Worm (Caenorhabditis elegans) whole organism, L1 larva: ENCODE data around the gene Y53F4B.51.

Experiments used
- C04F5.9 ChIP-seq: sonication (generic microtip); optimal IDR thresholded peaks from 2 replicates; lab custom pipeline; 2016; ENCODE audit warnings: missing genetic modification characterization, missing compliant biosample characterization
- C16A3.4 ChIP-seq: fragments of 150-350 bp; optimal IDR thresholded peaks from 2 replicates; lab custom pipeline; 2014; ENCODE audit warnings: missing biosample characterization, missing genetic modification characterization
- C34B4.2 ChIP-seq: sonication (generic microtip); optimal IDR thresholded peaks from 2 replicates; lab custom pipeline; 2017; ENCODE audit warnings: mild to moderate bottlenecking, missing genetic modification characterization, missing compliant biosample characterization
- F16B12.6 ChIP-seq: fragments of 150-350 bp; optimal IDR thresholded peaks from 2 replicates; lab custom pipeline; 2014; ENCODE audit warnings: missing biosample characterization, missing genetic modification characterization
- Y116A8C.19 ChIP-seq: sonication (generic microtip); optimal IDR thresholded peaks from 2 replicates; lab custom pipeline; 2016; ENCODE audit warnings: missing compliant biosample characterization, missing genetic modification characterization, borderline replicate concordance
- aha-1 ChIP-seq: fragments of 150-350 bp; optimal IDR thresholded peaks from 2 replicates; lab custom pipeline; 2014; ENCODE audit warnings: missing biosample characterization, missing genetic modification characterization
- alr-1 ChIP-seq: fragments of 200-800 bp; sonication (Bioruptor generic); optimal IDR thresholded peaks from 2 replicates; lab custom pipeline; 2018; ENCODE audit warnings: borderline replicate concordance, mild to moderate bottlenecking, missing genetic modification characterization, missing compliant biosample characterization
- aly-2 ChIP-seq: fragments of 150-350 bp; optimal IDR thresholded peaks from 2 replicates; lab custom pipeline; 2014; ENCODE audit warnings: missing biosample characterization, missing genetic modification characterization
- ama-1 ChIP-seq: fragments of 150-350 bp; optimal IDR thresholded peaks from 2 replicates; lab custom pipeline; 2014
- blmp-1 ChIP-seq: fragments of 150-350 bp; optimal IDR thresholded peaks from 2 replicates; lab custom pipeline; 2014; ENCODE audit warnings: missing biosample characterization, missing genetic modification characterization
- ceh-63 ChIP-seq: fragments of 200-800 bp; sonication (Bioruptor generic); optimal IDR thresholded peaks from 2 replicates; lab custom pipeline; 2018; ENCODE audit warnings: mild to moderate bottlenecking, missing genetic modification characterization, missing compliant biosample characterization
- ceh-82 ChIP-seq, 3 experiments: fragments of 150-350 bp in 1 of 3; sonication (generic microtip) in 2 of 3; optimal IDR thresholded peaks; 2 replicates each; lab custom pipeline; 2014 to 2017; ENCODE audit warnings: missing biosample characterization in 3 of 3, missing genetic modification characterization in 3 of 3
- ceh-88 ChIP-seq: fragments of 200-800 bp; sonication (Bioruptor generic); IDR thresholded peaks from 2 replicates; pipeline ENCODE4 v1.3.6; 2022; ENCODE audit warnings: missing genetic modification characterization, missing compliant biosample characterization
- ceh-90 ChIP-seq: sonication (generic microtip); optimal IDR thresholded peaks from 2 replicates; lab custom pipeline; 2016; ENCODE audit warnings: missing genetic modification characterization, missing compliant biosample characterization
- ces-1 ChIP-seq: fragments of 150-350 bp; optimal IDR thresholded peaks from 2 replicates; lab custom pipeline; 2014; ENCODE audit warnings: missing biosample characterization, missing genetic modification reagents, missing genetic modification characterization
- dpl-1 ChIP-seq, 3 experiments: fragments of 150-350 bp in 2 of 3; sonication (generic microtip) in 1 of 3; optimal IDR thresholded peaks; 2 replicates each; lab custom pipeline; 2014 to 2017; ENCODE audit warnings: missing biosample characterization in 3 of 3, missing genetic modification characterization in 3 of 3, missing genetic modification reagents in 3 of 3
- dsc-1 ChIP-seq: sonication (generic microtip); optimal IDR thresholded peaks from 2 replicates; lab custom pipeline; 2016; ENCODE audit warnings: mild to moderate bottlenecking, missing genetic modification characterization, missing compliant biosample characterization
- efl-3 ChIP-seq: fragments of 200-800 bp; sonication (Bioruptor generic); optimal IDR thresholded peaks from 2 replicates; lab custom pipeline; 2018; ENCODE audit warnings: mild to moderate bottlenecking, missing genetic modification characterization, missing compliant biosample characterization
- egl-27 ChIP-seq, 2 experiments: fragments of 150-350 bp in 1 of 2; sonication (generic microtip); optimal IDR thresholded peaks; 3 replicates each; lab custom pipeline; 2017 to 2018; ENCODE audit warnings: missing biosample characterization in 2 of 2, missing genetic modification characterization in 2 of 2, missing genetic modification reagents in 2 of 2
- elt-3 ChIP-seq, 6 experiments: fragments of 150-350 bp in 1 of 6; sonication (generic microtip); optimal IDR thresholded peaks; 2 replicates each; lab custom pipeline; 2017 to 2018; ENCODE audit warnings: missing biosample characterization in 6 of 6, missing genetic modification characterization in 6 of 6, inconsistent platforms in 1 of 6
- fkh-10 ChIP-seq: sonication (generic microtip); optimal IDR thresholded peaks from 2 replicates; lab custom pipeline; 2017; ENCODE audit warnings: missing biosample characterization, missing genetic modification reagents, missing genetic modification characterization
- fkh-4 ChIP-seq: sonication (generic microtip); optimal IDR thresholded peaks from 2 replicates; lab custom pipeline; 2016; ENCODE audit warnings: missing compliant biosample characterization, missing genetic modification characterization, borderline replicate concordance
- fos-1 ChIP-seq: fragments of 150-350 bp; optimal IDR thresholded peaks from 2 replicates; lab custom pipeline; 2014; ENCODE audit warnings: missing biosample characterization, missing genetic modification characterization
- hlh-17 ChIP-seq: fragments of 200-800 bp; sonication (Bioruptor generic); optimal IDR thresholded peaks from 2 replicates; lab custom pipeline; 2018; ENCODE audit warnings: missing genetic modification characterization, mild to moderate bottlenecking, missing compliant biosample characterization, moderate library complexity, borderline replicate concordance
- hlh-4 ChIP-seq: sonication (generic microtip); optimal IDR thresholded peaks from 2 replicates; lab custom pipeline; 2016; ENCODE audit warnings: mild to moderate bottlenecking, missing genetic modification characterization, missing compliant biosample characterization
- isw-1 ChIP-seq: fragments of 200-800 bp; sonication (Bioruptor generic); IDR thresholded peaks from 2 replicates; pipeline ENCODE4 v1.3.6; 2022; ENCODE audit warnings: missing genetic modification characterization, missing compliant biosample characterization
- jun-1 ChIP-seq: fragments of 150-350 bp; optimal IDR thresholded peaks from 2 replicates; lab custom pipeline; 2014; ENCODE audit warnings: missing biosample characterization, missing genetic modification reagents, missing genetic modification characterization
- lin-13 ChIP-seq: fragments of 150-350 bp; optimal IDR thresholded peaks from 2 replicates; lab custom pipeline; 2014; ENCODE audit warnings: missing biosample characterization, missing genetic modification reagents, missing genetic modification characterization
- lsy-2 ChIP-seq, 2 experiments: fragments of 150-350 bp; optimal IDR thresholded peaks; 2 replicates each; lab custom pipeline; 2014; ENCODE audit warnings: missing biosample characterization in 2 of 2, missing genetic modification characterization in 2 of 2
- mdl-1 ChIP-seq, 2 experiments: fragments of 150-350 bp; optimal IDR thresholded peaks; 2 replicates each; lab custom pipeline; 2014 to 2017; ENCODE audit warnings: missing biosample characterization in 2 of 2, missing genetic modification characterization in 2 of 2, inconsistent platforms in 1 of 2
- mep-1 ChIP-seq: fragments of 150-350 bp; optimal IDR thresholded peaks from 2 replicates; lab custom pipeline; 2014; ENCODE audit warnings: missing biosample characterization, missing genetic modification characterization
- nhr-11 ChIP-seq: fragments of 150-350 bp; optimal IDR thresholded peaks from 2 replicates; lab custom pipeline; 2014; ENCODE audit warnings: missing biosample characterization, missing genetic modification characterization
- nhr-12 ChIP-seq: sonication (generic microtip); optimal IDR thresholded peaks from 2 replicates; lab custom pipeline; 2017; ENCODE audit warnings: missing biosample characterization, missing genetic modification characterization
- nhr-19 ChIP-seq: fragments of 200-800 bp; sonication (Bioruptor generic); conservative IDR thresholded peaks from 2 replicates; pipeline ENCODE4 v1.3.6; 2022; ENCODE audit warnings: missing genetic modification characterization, missing compliant biosample characterization
- nhr-237 ChIP-seq: fragments of 150-350 bp; optimal IDR thresholded peaks from 2 replicates; lab custom pipeline; 2014; ENCODE audit warnings: missing biosample characterization, missing genetic modification characterization
- nhr-76 ChIP-seq: sonication (generic microtip); optimal IDR thresholded peaks from 2 replicates; lab custom pipeline; 2017; ENCODE audit warnings: missing biosample characterization, missing genetic modification characterization
- nhr-85 ChIP-seq: sonication (generic microtip); peaks from one replicate; lab custom pipeline; 2016; ENCODE audit warnings: missing genetic modification characterization, inconsistent platforms, missing compliant biosample characterization
- nhr-90 ChIP-seq: sonication (generic microtip); optimal IDR thresholded peaks from 2 replicates; lab custom pipeline; 2016; ENCODE audit warnings: mild to moderate bottlenecking, missing genetic modification characterization, missing compliant biosample characterization; ENCODE audit not compliant: poor library complexity
- pax-3 ChIP-seq: fragments of 200-800 bp; sonication (Bioruptor generic); optimal IDR thresholded peaks from 2 replicates; lab custom pipeline; 2018; ENCODE audit warnings: mild to moderate bottlenecking, missing genetic modification characterization, moderate library complexity, missing compliant biosample characterization
- pqm-1 ChIP-seq: sonication (generic microtip); optimal IDR thresholded peaks from 3 replicates; lab custom pipeline; 2017; ENCODE audit warnings: missing biosample characterization, missing genetic modification characterization
- rnt-1 ChIP-seq: sonication (generic microtip); optimal IDR thresholded peaks from 2 replicates; lab custom pipeline; 2016; ENCODE audit warnings: mild to moderate bottlenecking, missing genetic modification characterization, moderate library complexity, missing compliant biosample characterization
- skn-1 ChIP-seq: fragments of 150-350 bp; optimal IDR thresholded peaks from 2 replicates; lab custom pipeline; 2014; ENCODE audit warnings: missing biosample characterization, missing genetic modification characterization
- snpc-4 ChIP-seq: fragments of 150-350 bp; optimal IDR thresholded peaks from 2 replicates; lab custom pipeline; 2014; ENCODE audit warnings: missing biosample characterization, missing genetic modification characterization
- sox-4 ChIP-seq: sonication (generic microtip); optimal IDR thresholded peaks from 2 replicates; lab custom pipeline; 2016; ENCODE audit warnings: missing genetic modification characterization, missing compliant biosample characterization
- swsn-7 ChIP-seq: sonication (generic microtip); optimal IDR thresholded peaks from 2 replicates; lab custom pipeline; 2016; ENCODE audit warnings: missing genetic modification characterization, missing compliant biosample characterization
- tbx-2 ChIP-seq: sonication (generic microtip); optimal IDR thresholded peaks from 2 replicates; lab custom pipeline; 2016; ENCODE audit warnings: missing genetic modification characterization, missing compliant biosample characterization
- tlp-1 ChIP-seq: fragments of 150-350 bp; optimal IDR thresholded peaks from 2 replicates; lab custom pipeline; 2014; ENCODE audit warnings: missing biosample characterization, missing genetic modification characterization
- unc-62 ChIP-seq: fragments of 150-350 bp; optimal IDR thresholded peaks from 2 replicates; lab custom pipeline; 2014; ENCODE audit warnings: missing biosample characterization, missing genetic modification reagents, missing genetic modification characterization
- unc-86 ChIP-seq: sonication (generic microtip); optimal IDR thresholded peaks from 2 replicates; lab custom pipeline; 2016; ENCODE audit warnings: missing genetic modification characterization, missing compliant biosample characterization
- vab-15 ChIP-seq: sonication (generic microtip); optimal IDR thresholded peaks from 2 replicates; lab custom pipeline; 2017; ENCODE audit warnings: missing genotype, mild to moderate bottlenecking, missing genetic modification characterization, missing compliant biosample characterization
- zip-4 ChIP-seq: fragments of 200-800 bp; sonication (Bioruptor generic); optimal IDR thresholded peaks from 2 replicates; lab custom pipeline; 2018; ENCODE audit warnings: mild to moderate bottlenecking, missing genetic modification characterization, moderate library complexity, missing compliant biosample characterization
- ztf-11 ChIP-seq, 2 experiments: sonication (generic microtip); optimal IDR thresholded peaks; 2 replicates each; lab custom pipeline; 2016 to 2017; ENCODE audit warnings: missing genetic modification characterization in 2 of 2, missing biosample characterization in 1 of 2, missing compliant biosample characterization in 1 of 2
- ztf-4 ChIP-seq: fragments of 150-350 bp; optimal IDR thresholded peaks from 2 replicates; lab custom pipeline; 2014; ENCODE audit warnings: missing biosample characterization, missing genetic modification characterization

The Y53F4B.51 gene

ce11 chrII:15025599-15026164 is 11.4 kb upstream of the Y53F4B.51 start, which contains the start of gene cmtr-1 (continued):
- peak; percentile 96 for TF ChIP-seq isw-1 (GFP tag; lab: Robert Waterston, UW)
- peak; percentile 7 to 59 for TF ChIP-seq egl-27 (tag; optimal IDR thresholded peaks at IDR 0.05; lab: Kevin White, UChicago)
- TF ChIP-seq ceh-88, result peak; percentile 93
- TF ChIP-seq aly-2 (tag; lab: Kevin White, UChicago), result peak; percentile 90
- peak; percentile 99 for TF ChIP-seq nhr-85 (tag; lab: Kevin White, UChicago)
- TF ChIP-seq nhr-76 (tag; lab: Kevin White, UChicago), result no peak
- peak; percentile 85 to 91 (median 89) for TF ChIP-seq dpl-1 (GFP tag; optimal IDR thresholded peaks at IDR 0.05; lab: Kevin White, UChicago)
- TF ChIP-seq Y116A8C.19 (tag; lab: Kevin White, UChicago), result peak; percentile 66
- TF ChIP-seq elt-3 (tag; optimal IDR thresholded peaks at IDR 0.05; lab: Kevin White, UChicago), result peak; percentile 13 to 94 (median 72)
- peak; percentile 85 for TF ChIP-seq skn-1 (tag; lab: Kevin White, UChicago)
- peak; percentile 94 for TF ChIP-seq ama-1 (lab: Kevin White, UChicago)
- peak; percentile 94 for TF ChIP-seq fos-1
- no peak for TF ChIP-seq pqm-1
- peak; percentile 92 for TF ChIP-seq sox-4 (tag; lab: Kevin White, UChicago)
- peak; percentile 95 to 97 (median 96) for TF ChIP-seq ceh-82 (tag; optimal IDR thresholded peaks at IDR 0.05; lab: Kevin White, UChicago)
- peak; percentile 48 for TF ChIP-seq nhr-12 (tag; lab: Kevin White, UChicago)
- TF ChIP-seq ceh-63 (GFP tag; lab: Kevin White, UChicago), result peak; percentile 89
- peak; percentile 71 for TF ChIP-seq fkh-10 (GFP tag; lab: Kevin White, UChicago)
- peak; percentile 99 for TF ChIP-seq nhr-19
- peak; percentile 97 for TF ChIP-seq ztf-4
- TF ChIP-seq fkh-4 (tag; lab: Kevin White, UChicago), result peak; percentile 85
- peak; percentile 94 for TF ChIP-seq pax-3 (tag; lab: Kevin White, UChicago)
- peak; percentile 96 for TF ChIP-seq C16A3.4 (tag; lab: Kevin White, UChicago)
- peak; percentile 99 for TF ChIP-seq swsn-7 (tag; lab: Kevin White, UChicago)
- TF ChIP-seq jun-1 (tag; lab: Kevin White, UChicago), result peak; percentile 95
- peak; percentile 96 for TF ChIP-seq lin-13 (GFP tag; lab: Kevin White, UChicago)
- peak; percentile 92 to 96 for TF ChIP-seq lsy-2 (tag; optimal IDR thresholded peaks at IDR 0.05; lab: Kevin White, UChicago)
- peak; percentile 100 for TF ChIP-seq snpc-4 (tag; lab: Kevin White, UChicago)
- peak; percentile 87 for TF ChIP-seq efl-3 (GFP tag; lab: Kevin White, UChicago)
- TF ChIP-seq unc-86 (tag; lab: Kevin White, UChicago), result peak; percentile 98
- TF ChIP-seq vab-15 (tag; lab: Kevin White, UChicago), result peak; percentile 43
- TF ChIP-seq ztf-11 (tag; optimal IDR thresholded peaks at IDR 0.05; lab: Kevin White, UChicago), result peak; percentile 38 to 97
- peak; percentile 51 for TF ChIP-seq ceh-90 (tag; lab: Kevin White, UChicago)
- TF ChIP-seq hlh-17, result no peak
- no peak for TF ChIP-seq tlp-1 (tag; lab: Kevin White, UChicago)
- TF ChIP-seq C34B4.2 (tag; lab: Kevin White, UChicago), result peak; percentile 86
- peak; percentile 94 for TF ChIP-seq mep-1
- peak; percentile 69 for TF ChIP-seq aha-1 (tag; lab: Kevin White, UChicago)
- TF ChIP-seq alr-1, result no peak
- no peak for TF ChIP-seq unc-62 (GFP tag; lab: Kevin White, UChicago)
- TF ChIP-seq hlh-4 (tag; lab: Kevin White, UChicago), result peak; percentile 27
- no peak for TF ChIP-seq ces-1 (GFP tag; lab: Kevin White, UChicago)
- peak; percentile 57 to 88 for TF ChIP-seq mdl-1 (tag; optimal IDR thresholded peaks at IDR 0.05; lab: Kevin White, UChicago)
- peak; percentile 98 for TF ChIP-seq tbx-2
- peak; percentile 91 for TF ChIP-seq C04F5.9 (tag; lab: Kevin White, UChicago)
- TF ChIP-seq nhr-90 (tag; lab: Kevin White, UChicago), result peak; percentile 100
- TF ChIP-seq zip-4, result peak; percentile 91
- peak; percentile 76 for TF ChIP-seq nhr-11 (tag; lab: Kevin White, UChicago)
- peak; percentile 70 for TF ChIP-seq F16B12.6 (tag; lab: Kevin White, UChicago)
- peak; percentile 44 for TF ChIP-seq blmp-1
- TF ChIP-seq nhr-237 (tag; lab: Kevin White, UChicago), result peak; percentile 81
- TF ChIP-seq rnt-1 (tag; lab: Kevin White, UChicago), result peak; percentile 97
- peak; percentile 99 for TF ChIP-seq dsc-1
